Fruit fly (Drosophila melanogaster) Kc167 (cell line): Measurements from ENCODE around the gene Vha100-1.

Experiments used
- Myc ChIP-seq: fragments of >200 bp; optimal IDR thresholded peaks from 2 replicates; lab custom pipeline; 2017; ENCODE audit warnings: missing external identifiers
- h ChIP-seq: fragments of >200 bp; optimal IDR thresholded peaks from 3 replicates; lab custom pipeline; 2018; ENCODE audit warnings: missing external identifiers
- psq ChIP-seq: fragments of >200 bp; optimal IDR thresholded peaks from 2 replicates; lab custom pipeline; 2017; ENCODE audit warnings: missing external identifiers
- ttk ChIP-seq: sonication (Bioruptor generic); optimal IDR thresholded peaks from 2 replicates; lab custom pipeline; 2017; ENCODE audit warnings: missing external identifiers

DNA sequence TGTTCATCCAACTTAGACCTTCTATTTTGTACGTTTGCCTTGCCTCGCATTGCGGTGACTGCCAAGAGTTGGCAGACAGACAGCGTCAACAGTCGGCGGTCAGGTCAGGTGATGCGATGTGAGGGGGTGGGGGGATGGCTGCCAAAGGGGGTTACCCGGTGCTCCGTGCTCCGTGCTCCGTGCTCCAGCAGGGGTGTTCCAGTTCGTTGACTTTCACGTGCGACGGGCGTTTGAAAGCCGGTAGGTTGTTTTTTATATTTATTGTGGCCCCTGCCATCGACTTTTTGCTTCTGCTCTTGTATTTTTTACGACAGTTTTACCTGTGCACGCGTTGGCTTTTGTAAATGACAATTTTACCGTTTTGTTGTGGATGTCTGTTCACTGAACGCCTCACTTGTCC lies 49.0 kb upstream of the Vha100-1 start:
- no peak for TF ChIP-seq h (lab: Kevin White, UChicago)
- TF ChIP-seq psq (lab: Kevin White, UChicago), result no peak
- TF ChIP-seq Myc (lab: Kevin White, UChicago), result no peak
- TF ChIP-seq ttk (lab: Kevin White, UChicago), result no peak
